Worm (Caenorhabditis elegans) whole organism, mixed stage, embryonic: ENCODE measurements around the gene aat-4.

Experiments used
- M03D4.4 ChIP-seq: sonication (generic microtip); optimal IDR thresholded peaks from 2 replicates; lab custom pipeline; 2017; ENCODE audit warnings: mild to moderate bottlenecking, missing genetic modification characterization, missing compliant biosample characterization
- bed-3 ChIP-seq: fragments of 200-800 bp; sonication (Bioruptor generic); optimal IDR thresholded peaks from 3 replicates; lab custom pipeline; 2018; ENCODE audit warnings: mild to moderate bottlenecking, missing genetic modification characterization, moderate library complexity, missing compliant biosample characterization
- blmp-1 ChIP-seq: fragments of 150-350 bp; optimal IDR thresholded peaks from 2 replicates; lab custom pipeline; 2014; ENCODE audit warnings: missing biosample characterization, missing genetic modification characterization
- ces-1 ChIP-seq: fragments of 150-350 bp; optimal IDR thresholded peaks from 2 replicates; lab custom pipeline; 2014; ENCODE audit warnings: missing biosample characterization, missing genetic modification reagents, missing genetic modification characterization
- cnd-1 ChIP-seq: fragments of 200-800 bp; sonication (Bioruptor generic); optimal IDR thresholded peaks from 2 replicates; lab custom pipeline; 2018; ENCODE audit warnings: mild to moderate bottlenecking, missing genetic modification characterization, missing compliant biosample characterization
- drap-1 ChIP-seq: fragments of 200-800 bp; sonication (Bioruptor generic); optimal IDR thresholded peaks from 3 replicates; lab custom pipeline; 2018; ENCODE audit warnings: mild to moderate bottlenecking, missing genetic modification characterization, missing compliant biosample characterization
- elt-1 ChIP-seq: sonication (generic microtip); optimal IDR thresholded peaks from 2 replicates; lab custom pipeline; 2017; ENCODE audit warnings: missing genetic modification characterization, mild to moderate bottlenecking, missing compliant biosample characterization, antibody characterized with exemption, moderate library complexity, borderline replicate concordance; ENCODE audit not compliant: insufficient read depth
- flh-1 ChIP-seq: fragments of 200-800 bp; sonication (Bioruptor generic); optimal IDR thresholded peaks from 2 replicates; lab custom pipeline; 2018; ENCODE audit warnings: mild to moderate bottlenecking, missing genetic modification characterization, moderate library complexity, missing compliant biosample characterization
- ham-2 ChIP-seq: fragments of 200-800 bp; sonication (Bioruptor generic); optimal IDR thresholded peaks from 2 replicates; lab custom pipeline; 2018; ENCODE audit warnings: mild to moderate bottlenecking, missing genetic modification characterization, missing compliant biosample characterization
- hlh-1 ChIP-seq: fragments of 150-350 bp; optimal IDR thresholded peaks from 2 replicates; lab custom pipeline; 2014; ENCODE audit warnings: missing biosample characterization, missing genetic modification reagents, missing genetic modification characterization
- lin-13 ChIP-seq: fragments of 150-350 bp; optimal IDR thresholded peaks from 2 replicates; lab custom pipeline; 2014; ENCODE audit warnings: missing biosample characterization, missing genetic modification characterization
- lin-32 ChIP-seq: fragments of 200-800 bp; sonication (Bioruptor generic); optimal IDR thresholded peaks from 2 replicates; lab custom pipeline; 2018; ENCODE audit warnings: mild to moderate bottlenecking, missing genetic modification characterization, missing compliant biosample characterization
- lsy-2 ChIP-seq: fragments of 150-350 bp; optimal IDR thresholded peaks from 2 replicates; lab custom pipeline; 2014; ENCODE audit warnings: missing biosample characterization, missing genetic modification characterization
- mab-5 ChIP-seq: fragments of 150-350 bp; optimal IDR thresholded peaks from 2 replicates; lab custom pipeline; 2014; ENCODE audit warnings: missing biosample characterization, missing genetic modification characterization
- mep-1 ChIP-seq: fragments of 150-350 bp; optimal IDR thresholded peaks from 2 replicates; lab custom pipeline; 2017; ENCODE audit warnings: missing biosample characterization, missing genetic modification reagents, missing genetic modification characterization, inconsistent platforms
- nhr-12 ChIP-seq: fragments of 150-350 bp; optimal IDR thresholded peaks from 2 replicates; lab custom pipeline; 2014; ENCODE audit warnings: missing biosample characterization, missing genetic modification characterization
- nhr-2 ChIP-seq: fragments of 150-350 bp; optimal IDR thresholded peaks from 2 replicates; lab custom pipeline; 2014; ENCODE audit warnings: missing biosample characterization, missing genetic modification characterization
- nhr-237 ChIP-seq: fragments of 150-350 bp; optimal IDR thresholded peaks from 2 replicates; lab custom pipeline; 2014; ENCODE audit warnings: missing biosample characterization, missing genetic modification characterization
- nhr-28 ChIP-seq: fragments of 150-350 bp; optimal IDR thresholded peaks from 2 replicates; lab custom pipeline; 2014; ENCODE audit warnings: missing biosample characterization, missing genetic modification characterization
- nhr-76 ChIP-seq: sonication (generic microtip); optimal IDR thresholded peaks from 2 replicates; lab custom pipeline; 2017; ENCODE audit warnings: missing biosample characterization, missing genetic modification characterization
- pha-4 ChIP-seq: fragments of 150-350 bp; optimal IDR thresholded peaks from 2 replicates; lab custom pipeline; 2018; ENCODE audit warnings: missing biosample characterization, missing genetic modification reagents, missing genetic modification characterization
- sem-2 ChIP-seq: fragments of 200-800 bp; sonication (Bioruptor generic); optimal IDR thresholded peaks from 2 replicates; lab custom pipeline; 2018; ENCODE audit warnings: mild to moderate bottlenecking, missing genetic modification characterization, missing compliant biosample characterization
- snpc-4 ChIP-seq: fragments of 150-350 bp; optimal IDR thresholded peaks from 2 replicates; lab custom pipeline; 2014; ENCODE audit warnings: missing biosample characterization, missing genetic modification characterization
- sptf-1 ChIP-seq: sonication (generic microtip); optimal IDR thresholded peaks from 2 replicates; lab custom pipeline; 2017; ENCODE audit warnings: mild to moderate bottlenecking, missing genetic modification characterization, moderate library complexity, missing compliant biosample characterization
- unc-120 ChIP-seq: sonication (generic microtip); optimal IDR thresholded peaks from 2 replicates; lab custom pipeline; 2017; ENCODE audit warnings: missing genetic modification characterization, missing compliant biosample characterization; ENCODE audit not compliant: poor library complexity, severe bottlenecking
- unc-39 ChIP-seq: fragments of 150-350 bp; optimal IDR thresholded peaks from 2 replicates; lab custom pipeline; 2014; ENCODE audit warnings: missing biosample characterization, missing genetic modification characterization
- unc-62 ChIP-seq: fragments of 150-350 bp; optimal IDR thresholded peaks from 2 replicates; lab custom pipeline; 2014; ENCODE audit warnings: missing biosample characterization, missing genetic modification reagents, missing genetic modification characterization
- zip-8 ChIP-seq: fragments of 150-350 bp; optimal IDR thresholded peaks from 2 replicates; lab custom pipeline; 2014; ENCODE audit warnings: missing biosample characterization, missing genetic modification characterization
- ztf-11 ChIP-seq: fragments of 150-350 bp; optimal IDR thresholded peaks from 2 replicates; lab custom pipeline; 2014; ENCODE audit warnings: missing biosample characterization, missing genetic modification characterization

aat-4 gene

DNA sequence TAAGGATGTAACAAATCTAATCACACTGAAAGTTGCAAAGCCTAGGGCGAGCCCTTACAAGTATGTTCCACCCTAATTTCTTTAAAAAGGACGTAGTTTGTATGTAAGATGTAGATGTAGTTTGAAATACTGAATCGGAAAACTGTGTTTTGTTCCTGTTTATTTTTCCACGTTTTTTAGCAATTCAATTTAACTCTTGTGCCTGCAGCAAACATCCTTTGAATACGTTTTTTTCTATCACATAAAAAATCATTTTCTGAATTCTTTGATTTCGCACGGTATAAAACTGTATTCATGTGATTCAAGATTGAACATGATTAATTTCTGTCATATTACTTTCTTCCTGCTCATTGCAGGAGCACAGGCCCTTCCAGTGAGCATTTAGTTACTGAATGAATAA lies 35.5 kb downstream of the aat-4 start, which contains the start of gene F58F9.9:
TSS of gene F58F9.9 (plus strand) at position 301 of the 400 bp plus-strand sequence.
- no peak for TF ChIP-seq hlh-1 (tag; lab: Kevin White, UChicago)
- no peak for TF ChIP-seq nhr-28 (tag; lab: Kevin White, UChicago)
- no peak for TF ChIP-seq ham-2 (GFP tag; lab: Kevin White, UChicago)
- TF ChIP-seq ztf-11 (tag; lab: Kevin White, UChicago), result no peak
- no peak for TF ChIP-seq snpc-4 (tag; lab: Kevin White, UChicago)
- TF ChIP-seq unc-120, result no peak
- TF ChIP-seq flh-1 (GFP tag; lab: Kevin White, UChicago), result no peak
- TF ChIP-seq ces-1 (GFP tag; lab: Kevin White, UChicago), result no peak

DNA sequence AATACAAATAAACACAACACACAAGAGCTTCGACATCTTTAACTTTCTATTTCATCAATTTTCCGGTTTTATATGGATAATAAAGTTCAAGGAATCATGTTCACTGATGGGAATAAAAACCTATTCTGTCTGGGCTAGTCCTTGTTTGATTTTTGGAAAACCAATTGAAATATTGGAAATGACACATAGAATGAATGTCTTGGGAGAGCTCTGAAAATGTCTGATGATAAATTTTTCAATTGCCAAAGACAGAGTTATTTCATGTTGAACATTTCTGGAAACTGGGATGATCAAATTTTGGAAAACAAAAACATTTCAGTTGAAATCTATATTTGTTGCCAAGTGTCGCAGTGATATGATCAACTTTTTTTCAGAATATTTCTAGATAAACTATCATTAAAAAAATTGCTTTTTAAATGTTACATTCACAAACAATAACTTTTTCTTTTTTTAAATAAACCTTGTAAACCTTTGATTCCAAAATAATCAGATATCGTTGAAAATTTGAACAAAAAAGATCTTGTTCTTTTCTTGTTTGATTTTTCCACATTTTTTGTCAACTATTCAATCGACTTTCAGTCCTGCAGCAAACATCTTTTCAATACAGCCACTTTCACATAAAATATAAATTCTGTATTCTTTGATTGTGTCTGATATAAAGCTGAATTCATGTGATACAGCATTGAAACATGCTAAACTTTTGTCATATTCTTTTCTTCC lies 37.9 kb downstream of the aat-4 start, which contains the start of the genes F58F9.6 and F58F9.8:
TSS of gene F58F9.6 (minus strand) at position 101 of the 720 bp plus-strand sequence.
TSS of gene F58F9.8 (plus strand) at position 670 of the 720 bp plus-strand sequence.
- TF ChIP-seq zip-8 (no peak), unc-39 (tag; lab: Kevin White, UChicago) (no peak), drap-1 (GFP tag; lab: Kevin White, UChicago) (no peak), ham-2 (GFP tag; lab: Kevin White, UChicago) (no peak), nhr-28 (tag; lab: Kevin White, UChicago) (no peak), nhr-76 (tag; lab: Kevin White, UChicago) (no peak), ztf-11 (tag; lab: Kevin White, UChicago) (no peak), mep-1 (tag; lab: Kevin White, UChicago) (no peak), unc-62 (no peak), nhr-237 (tag; lab: Kevin White, UChicago) (no peak), cnd-1 (tag; lab: Kevin White, UChicago) (no peak), flh-1 (GFP tag; lab: Kevin White, UChicago) (no peak), mab-5 (tag; lab: Kevin White, UChicago) (no peak), unc-120 (no peak), hlh-1 (tag; lab: Kevin White, UChicago) (no peak), lsy-2 (tag; lab: Kevin White, UChicago) (no peak), pha-4 (no peak), nhr-2 (no peak), sptf-1 (tag; lab: Kevin White, UChicago) (no peak)

DNA sequence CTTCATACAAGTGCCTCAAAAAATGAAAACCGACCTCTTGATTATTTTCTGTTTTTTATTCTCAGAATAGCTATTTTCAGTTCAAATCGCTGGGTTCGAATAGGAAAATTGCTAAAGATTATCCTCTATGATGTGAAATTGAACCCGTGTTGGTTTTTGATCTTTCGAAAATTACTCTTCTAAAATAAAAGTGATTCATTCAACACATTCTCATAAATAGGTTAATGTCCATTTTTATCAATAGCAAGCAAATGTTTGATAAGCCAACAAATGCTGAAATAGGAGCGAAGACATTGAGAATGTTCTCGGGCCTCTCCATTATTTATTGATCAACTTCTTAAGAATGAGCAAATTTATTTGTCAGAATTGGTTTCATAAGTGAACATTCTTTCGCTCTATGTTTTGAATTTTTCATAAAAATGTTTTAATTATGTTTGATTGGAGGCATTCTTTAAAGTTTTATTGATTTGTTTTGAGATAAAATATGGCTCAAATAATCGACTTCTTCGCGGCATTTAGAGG lies 42.7 kb downstream of the aat-4 start, which contains the start of gene F58F9.3:
TSS of gene F58F9.3 (plus strand) at position 472 of the 522 bp plus-strand sequence.
- TF ChIP-seq ces-1 (GFP tag; lab: Kevin White, UChicago), result no peak
- no peak for TF ChIP-seq M03D4.4 (tag; lab: Kevin White, UChicago)
- TF ChIP-seq unc-62, result no peak
- TF ChIP-seq lsy-2 (tag; lab: Kevin White, UChicago), result no peak
- no peak for TF ChIP-seq elt-1 (tag; lab: Kevin White, UChicago)
- no peak for TF ChIP-seq nhr-12
- no peak for TF ChIP-seq nhr-28 (tag; lab: Kevin White, UChicago)
- no peak for TF ChIP-seq hlh-1 (tag; lab: Kevin White, UChicago)
- TF ChIP-seq nhr-76 (tag; lab: Kevin White, UChicago), result no peak
- no peak for TF ChIP-seq lin-13 (tag; lab: Kevin White, UChicago)
- TF ChIP-seq bed-3 (GFP tag; lab: Kevin White, UChicago), result no peak
- TF ChIP-seq drap-1 (GFP tag; lab: Kevin White, UChicago), result no peak
- no peak for TF ChIP-seq unc-39 (tag; lab: Kevin White, UChicago)
- no peak for TF ChIP-seq sem-2 (GFP tag; lab: Kevin White, UChicago)

DNA sequence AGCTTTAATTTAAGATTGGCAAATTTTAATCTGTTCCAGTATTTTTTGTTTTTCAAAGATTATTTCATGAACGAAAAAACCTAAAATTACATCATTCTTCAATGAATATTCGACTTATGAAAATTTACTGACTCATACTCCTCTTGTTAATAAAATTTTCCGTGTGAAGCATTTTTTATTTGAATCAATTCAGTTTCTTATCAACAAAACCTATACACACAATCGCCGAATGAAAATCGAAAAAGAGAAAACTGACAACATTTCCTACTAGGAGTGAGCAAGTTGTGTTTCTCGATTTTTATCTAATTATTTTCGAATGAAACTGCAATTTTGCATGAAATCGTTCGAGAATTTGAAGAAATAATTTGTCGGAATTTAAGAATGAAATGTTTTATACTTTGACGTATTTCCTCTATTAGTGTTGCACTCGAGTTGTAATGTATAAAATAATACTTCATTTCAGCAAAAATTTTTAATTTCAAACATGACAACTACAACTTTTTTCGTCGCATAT lies 44.9 kb downstream of the aat-4 start, which contains the start of gene F58F9.4:
TSS of gene F58F9.4 (plus strand) at position 464 of the 514 bp plus-strand sequence.
- TF ChIP-seq blmp-1 (tag; lab: Kevin White, UChicago) (no peak), unc-39 (tag; lab: Kevin White, UChicago) (no peak), bed-3 (GFP tag; lab: Kevin White, UChicago) (no peak), lin-32 (GFP tag; lab: Kevin White, UChicago) (no peak), lsy-2 (tag; lab: Kevin White, UChicago) (no peak), sptf-1 (tag; lab: Kevin White, UChicago) (no peak)
